Fruit fly (Drosophila melanogaster): ENCODE data around the gene Nepl8.

Nepl8 gene

DNA sequence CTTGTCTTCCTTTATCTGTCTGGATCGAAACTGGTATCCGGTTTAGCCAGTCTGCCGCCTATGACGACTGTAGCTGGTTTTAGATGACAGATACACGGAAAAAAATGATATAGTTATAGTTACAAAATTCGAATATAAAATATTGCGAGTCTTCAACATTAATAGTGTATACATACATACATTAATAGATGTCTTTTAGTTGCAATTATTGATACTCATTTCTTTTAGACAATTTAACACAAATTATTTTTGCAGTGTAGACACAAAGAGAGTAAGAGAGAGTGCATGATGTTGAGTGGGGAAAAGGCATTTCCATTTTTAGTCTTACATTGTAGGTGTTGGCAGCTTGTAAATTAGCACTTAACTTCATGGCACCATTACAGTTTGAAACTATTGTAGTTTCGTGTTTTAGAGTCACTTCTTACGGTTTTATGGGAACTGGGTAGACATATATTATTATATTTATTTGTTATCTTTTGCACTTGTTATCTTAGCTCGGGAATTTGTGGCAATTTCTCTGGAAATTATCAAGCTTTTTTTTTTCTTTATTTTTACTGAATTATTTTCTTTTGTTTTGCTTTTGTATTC, 7.3 kb downstream of the Nepl8 start (continued):
- TF ChIP-seq lola (GFP tag; optimal IDR thresholded peaks at IDR 0.05) (peak in 1 of 3 experiments; percentile 92), CG17802 (tag; optimal IDR thresholded peaks at IDR 0.05) (no peak), CG11560 (tag; IDR thresholded peaks at IDR 0.05) (no peak), gcm2 (GFP tag; optimal IDR thresholded peaks at IDR 0.05) (peak; percentile 35), CG1647 (GFP tag; optimal IDR thresholded peaks at IDR 0.05) (no peak), CG33557 (GFP tag; optimal IDR thresholded peaks at IDR 0.05) (peak; percentile 92), Ssrp (tag; optimal IDR thresholded peaks at IDR 0.05) (peak; percentile 91), sqz (GFP tag; optimal IDR thresholded peaks at IDR 0.05) (no peak), schlank (tag; optimal IDR thresholded peaks at IDR 0.05) (no peak), aop (GFP tag; IDR thresholded peaks at IDR 0.05) (no peak), CG13424 (tag; optimal IDR thresholded peaks at IDR 0.05) (peak; percentile 95), sim (GFP tag; IDR thresholded peaks at IDR 0.05) (peak; percentile 83), Spps (tag; optimal IDR thresholded peaks at IDR 0.05) (no peak), NC2α (GFP tag; optimal IDR thresholded peaks at IDR 0.05) (peak; percentile 69), run (tag; optimal IDR thresholded peaks at IDR 0.05) (peak; percentile 81), CG12769 (tag; optimal IDR thresholded peaks at IDR 0.05) (peak; percentile 95), Lhr (GFP tag; optimal IDR thresholded peaks at IDR 0.05) (peak; percentile 63), Fer1 (GFP tag; optimal IDR thresholded peaks at IDR 0.05) (no peak), gro (GFP tag; optimal IDR thresholded peaks at IDR 0.05) (no peak), C15 (GFP tag; IDR thresholded peaks at IDR 0.05) (no peak), CG10209 (GFP tag; optimal IDR thresholded peaks at IDR 0.05) (peak; percentile 83), Bdp1 (GFP tag; optimal IDR thresholded peaks at IDR 0.05) (peak; percentile 53), nerfin-2 (GFP tag; IDR thresholded peaks at IDR 0.05; ENCODE audit: partially characterized antibody) (no peak), CG1024 (GFP tag; IDR thresholded peaks at IDR 0.05) (no peak), CG15073 (GFP tag; optimal IDR thresholded peaks at IDR 0.05) (peak; percentile 28), CG7556 (GFP tag; optimal IDR thresholded peaks at IDR 0.05) (peak; percentile 88), Bteb2 (GFP tag; optimal IDR thresholded peaks at IDR 0.05) (peak; percentile 79), CG31365 (tag; optimal IDR thresholded peaks at IDR 0.05) (no peak), slou (GFP tag; optimal IDR thresholded peaks at IDR 0.05) (no peak), CG5180 (GFP tag; optimal IDR thresholded peaks at IDR 0.05) (no peak), ab (GFP tag; optimal IDR thresholded peaks at IDR 0.05) (peak; percentile 17), CG13287 (GFP tag; IDR thresholded peaks at IDR 0.05; ENCODE audit: partially characterized antibody) (no peak), Blimp-1 (GFP tag; optimal IDR thresholded peaks at IDR 0.05) (no peak), CG18262 (tag; optimal IDR thresholded peaks at IDR 0.05) (no peak), caup (GFP tag; optimal IDR thresholded peaks at IDR 0.05; ENCODE audit: severe bottlenecking) (no peak), CG7987 (GFP tag; optimal IDR thresholded peaks at IDR 0.05) (no peak), CG11696 (GFP tag; IDR thresholded peaks at IDR 0.05) (no peak), CG18011 (GFP tag; optimal IDR thresholded peaks at IDR 0.05) (peak; percentile 7), CG2129 (GFP tag; IDR thresholded peaks at IDR 0.05; ENCODE audit: partially characterized antibody) (no peak), ewg (GFP tag; optimal IDR thresholded peaks at IDR 0.05) (peak; percentile 84), ac (GFP tag; optimal IDR thresholded peaks at IDR 0.05) (peak; percentile 61), Nf-YB (GFP tag; optimal IDR thresholded peaks at IDR 0.05) (peak; percentile 78), h (optimal IDR thresholded peaks at IDR 0.05) (no peak), CG9876 (GFP tag; optimal IDR thresholded peaks at IDR 0.05) (peak; percentile 68), tx (GFP tag; optimal IDR thresholded peaks at IDR 0.05) (peak; percentile 65), CG13123 (GFP tag; optimal IDR thresholded peaks at IDR 0.05) (peak; percentile 87), Lpt (GFP tag; optimal IDR thresholded peaks at IDR 0.05) (no peak), bbx (GFP tag; IDR thresholded peaks at IDR 0.05; ENCODE audit: partially characterized antibody) (no peak), CG12071 (GFP tag; optimal IDR thresholded peaks at IDR 0.05) (no peak)

Data from whole organism, embryonic.